Worm (Caenorhabditis elegans): ENCODE results near the gene K02F6.7.
A peak's percentile ranks its signal among the peaks of the same experiment; 100 is the strongest.

DNA sequence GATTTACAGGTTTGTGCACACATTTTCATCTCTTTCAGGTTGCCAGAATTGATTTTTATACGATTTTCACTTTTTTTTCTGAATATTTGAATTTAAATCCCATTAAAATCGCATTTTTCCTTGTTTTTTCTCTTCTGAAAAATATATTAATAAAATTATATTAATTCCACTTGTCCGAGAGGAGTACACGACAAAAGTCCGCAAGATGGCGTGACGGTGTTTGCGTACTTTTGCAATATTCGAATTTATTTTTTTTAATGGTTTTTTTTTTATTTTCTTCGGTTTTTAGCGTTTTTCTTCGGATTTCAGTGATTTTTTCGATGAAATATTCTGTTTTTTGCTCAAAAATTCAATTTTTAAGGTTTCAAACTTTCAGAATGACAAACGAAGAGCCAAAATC is 27.2 kb upstream of the K02F6.7 start, which contains the start of gene usp-39:
- TF ChIP-seq ceh-9 (tag; optimal IDR thresholded peaks at IDR 0.05) = no peak
- TF ChIP-seq skn-1 (tag; optimal IDR thresholded peaks at IDR 0.05) = peak; percentile 0
- TF ChIP-seq snpc-4 (tag; optimal IDR thresholded peaks at IDR 0.05) = peak; percentile 83
- TF ChIP-seq nhr-237 (tag; optimal IDR thresholded peaks at IDR 0.05) = no peak
- TF ChIP-seq elt-3 (tag; optimal IDR thresholded peaks at IDR 0.05) = no peak
